Worm (Caenorhabditis elegans) whole organism, mixed stage, embryonic: ENCODE results near the gene C48A7.16.
A peak's percentile ranks its signal among the peaks of the same experiment; 100 is the strongest.

ENCODE experiments used
- bed-3 ChIP-seq: fragments of 200-800 bp; sonication (Bioruptor generic); optimal IDR thresholded peaks from 3 replicates; lab custom pipeline; 2018; ENCODE audit warnings: mild to moderate bottlenecking, missing genetic modification characterization, moderate library complexity, missing compliant biosample characterization
- blmp-1 ChIP-seq: fragments of 150-350 bp; optimal IDR thresholded peaks from 2 replicates; lab custom pipeline; 2014; ENCODE audit warnings: missing biosample characterization, missing genetic modification characterization
- ces-1 ChIP-seq: fragments of 150-350 bp; optimal IDR thresholded peaks from 2 replicates; lab custom pipeline; 2014; ENCODE audit warnings: missing biosample characterization, missing genetic modification reagents, missing genetic modification characterization
- elt-1 ChIP-seq: sonication (generic microtip); optimal IDR thresholded peaks from 2 replicates; lab custom pipeline; 2017; ENCODE audit warnings: missing genetic modification characterization, mild to moderate bottlenecking, missing compliant biosample characterization, antibody characterized with exemption, moderate library complexity, borderline replicate concordance; ENCODE audit not compliant: insufficient read depth
- elt-3 ChIP-seq: fragments of 150-350 bp; optimal IDR thresholded peaks from 2 replicates; lab custom pipeline; 2014; ENCODE audit warnings: missing biosample characterization, missing genetic modification characterization
- nhr-28 ChIP-seq: fragments of 150-350 bp; optimal IDR thresholded peaks from 2 replicates; lab custom pipeline; 2014; ENCODE audit warnings: missing biosample characterization, missing genetic modification characterization
- pha-4 ChIP-seq: fragments of 150-350 bp; optimal IDR thresholded peaks from 2 replicates; lab custom pipeline; 2018; ENCODE audit warnings: missing biosample characterization, missing genetic modification reagents, missing genetic modification characterization
- snpc-4 ChIP-seq: fragments of 150-350 bp; optimal IDR thresholded peaks from 2 replicates; lab custom pipeline; 2014; ENCODE audit warnings: missing biosample characterization, missing genetic modification characterization
- tbx-8 ChIP-seq: fragments of 200-800 bp; sonication (Bioruptor generic); optimal IDR thresholded peaks from 2 replicates; lab custom pipeline; 2018; ENCODE audit warnings: mild to moderate bottlenecking, missing genetic modification characterization, moderate library complexity, missing compliant biosample characterization
- unc-120 ChIP-seq: sonication (generic microtip); optimal IDR thresholded peaks from 2 replicates; lab custom pipeline; 2017; ENCODE audit warnings: missing genetic modification characterization, missing compliant biosample characterization; ENCODE audit not compliant: poor library complexity, severe bottlenecking
- unc-62 ChIP-seq: fragments of 150-350 bp; optimal IDR thresholded peaks from 2 replicates; lab custom pipeline; 2014; ENCODE audit warnings: missing biosample characterization, missing genetic modification reagents, missing genetic modification characterization

DNA sequence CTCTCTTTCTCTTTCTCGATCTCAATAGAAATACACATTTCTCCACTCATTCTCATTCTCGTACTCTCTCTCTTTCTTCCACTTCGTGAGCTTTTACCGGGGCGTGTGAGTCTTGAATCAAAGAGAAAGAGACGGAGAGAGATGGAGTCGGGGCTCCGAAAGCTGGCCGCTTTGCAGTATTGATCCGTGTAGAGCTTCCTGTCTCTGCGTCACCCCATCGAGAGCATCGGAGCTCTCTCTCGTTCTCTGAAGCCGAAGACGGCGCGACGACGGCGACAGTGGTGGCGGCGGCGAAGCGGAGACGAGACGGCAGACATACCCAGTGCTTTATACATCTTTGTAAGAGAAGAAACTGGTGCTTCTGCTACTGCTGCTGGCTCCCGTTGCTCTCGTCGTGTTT lies 3.2 kb upstream of the C48A7.16 start:
- TF ChIP-seq snpc-4 = no peak
- TF ChIP-seq pha-4 (tag; lab: Kevin White, UChicago) = no peak
- no peak for TF ChIP-seq blmp-1 (tag; lab: Kevin White, UChicago)
- peak; percentile 90 for TF ChIP-seq unc-120 (tag; lab: Kevin White, UChicago)
- TF ChIP-seq unc-62 (GFP tag; lab: Kevin White, UChicago) = no peak
- no peak for TF ChIP-seq elt-1 (tag; lab: Kevin White, UChicago)
- TF ChIP-seq bed-3 (GFP tag; lab: Kevin White, UChicago) = no peak
- TF ChIP-seq tbx-8 (GFP tag; lab: Kevin White, UChicago) = no peak
- peak; percentile 71 for TF ChIP-seq ces-1
- TF ChIP-seq elt-3 (tag; lab: Kevin White, UChicago) = no peak
- TF ChIP-seq nhr-28 (tag; lab: Kevin White, UChicago) = no peak
